Worm (Caenorhabditis elegans) whole organism, L4 larva: Measurements from ENCODE around the gene rps-21.

Source experiments
- ceh-62 ChIP-seq: sonication (generic microtip); optimal IDR thresholded peaks from 2 replicates; lab custom pipeline; 2017; ENCODE audit warnings: missing biosample characterization, missing genetic modification characterization
- ceh-82 ChIP-seq: sonication (generic microtip); optimal IDR thresholded peaks from 2 replicates; lab custom pipeline; 2017; ENCODE audit warnings: missing biosample characterization, missing genetic modification characterization
- spr-3 ChIP-seq: fragments of 200-800 bp; sonication (Bioruptor generic); optimal IDR thresholded peaks from 2 replicates; lab custom pipeline; 2018; ENCODE audit warnings: mild to moderate bottlenecking, missing genetic modification characterization, missing compliant biosample characterization

- TF ChIP-seq ceh-62 (tag; lab: Kevin White, UChicago) (no peak), ceh-82 (tag; lab: Kevin White, UChicago) (no peak), spr-3 (GFP tag; lab: Kevin White, UChicago) (no peak)
These were observed 30.7 kb downstream of the rps-21 start, which contains the start of gene nuo-4 for ce11 chrIII:7158709-7159108.
